Fruit fly (Drosophila melanogaster) whole organism, embryonic: ENCODE measurements around the gene CkIIalpha-i3.

Experiments
- Abd-B ChIP-seq: fragments of 200-800 bp; sonication (Bioruptor generic); optimal IDR thresholded peaks from 2 replicates; lab custom pipeline; 2018; ENCODE audit warnings: missing biosample characterization, mild to moderate bottlenecking, missing genetic modification characterization, moderate library complexity
- Bgb ChIP-seq: fragments of 200-800 bp; sonication (Bioruptor generic); IDR thresholded peaks from 2 replicates; pipeline ENCODE4 v1.3.6; 2022; ENCODE audit warnings: missing biosample characterization, missing genetic modification characterization; ENCODE audit not compliant: partially characterized antibody
- BtbVII ChIP-seq: fragments of 200-800 bp; sonication (Bioruptor generic); optimal IDR thresholded peaks from 3 replicates; lab custom pipeline; 2017; ENCODE audit warnings: missing biosample characterization, mild to moderate bottlenecking, missing genetic modification characterization
- CG10209 ChIP-seq: fragments of 200-800 bp; sonication (Bioruptor generic); optimal IDR thresholded peaks from 3 replicates; lab custom pipeline; 2017; ENCODE audit warnings: missing biosample characterization, mild to moderate bottlenecking, missing genetic modification characterization, missing genetic modification reagents
- CG10321 ChIP-seq: fragments of 200-800 bp; sonication (Bioruptor generic); IDR thresholded peaks from 2 replicates; pipeline ENCODE4 v1.3.6; 2022; ENCODE audit warnings: missing biosample characterization, missing genetic modification characterization
- CG11504 ChIP-seq: fragments of 200-800 bp; sonication (Bioruptor generic); optimal IDR thresholded peaks from 3 replicates; lab custom pipeline; 2019; ENCODE audit warnings: missing biosample characterization, mild to moderate bottlenecking, missing genetic modification characterization, moderate library complexity
- CG11696 ChIP-seq: fragments of 200-800 bp; sonication (Bioruptor generic); IDR thresholded peaks from 2 replicates; pipeline ENCODE4 v1.3.6; 2022; ENCODE audit warnings: missing biosample characterization, missing genetic modification characterization
- CG14667 ChIP-seq: fragments of 200-800 bp; sonication (Bioruptor generic); IDR thresholded peaks from 2 replicates; pipeline ENCODE4 v1.3.6; 2022; ENCODE audit warnings: missing biosample characterization, missing genetic modification characterization
- CG14860 ChIP-seq: fragments of 200-800 bp; sonication (Bioruptor generic); IDR thresholded peaks from 3 replicates; pipeline ENCODE4 v1.3.6; 2022; ENCODE audit warnings: missing biosample characterization, missing genetic modification characterization; ENCODE audit not compliant: partially characterized antibody
- CG15269 ChIP-seq: fragments of 200-800 bp; sonication (Bioruptor generic); optimal IDR thresholded peaks from 2 replicates; lab custom pipeline; 2018; ENCODE audit warnings: missing biosample characterization, mild to moderate bottlenecking, missing genetic modification characterization, moderate library complexity
- CG16779 ChIP-seq: fragments of 200-800 bp; sonication (Bioruptor generic); IDR thresholded peaks from 2 replicates; pipeline ENCODE4 v1.3.6; 2022; ENCODE audit warnings: missing biosample characterization, missing genetic modification characterization
- CG17612 ChIP-seq: fragments of 200-800 bp; sonication (Bioruptor generic); IDR thresholded peaks from 2 replicates; pipeline ENCODE4 v1.3.6; 2022; ENCODE audit warnings: missing biosample characterization, missing genetic modification characterization
- CG18476 ChIP-seq: fragments of 200-800 bp; sonication (Bioruptor generic); optimal IDR thresholded peaks from 2 replicates; lab custom pipeline; 2016; ENCODE audit warnings: missing biosample characterization, mild to moderate bottlenecking, missing genetic modification characterization
- CG2202 ChIP-seq: fragments of 200-800 bp; sonication (Bioruptor generic); optimal IDR thresholded peaks from 2 replicates; lab custom pipeline; 2018; ENCODE audit warnings: missing biosample characterization, mild to moderate bottlenecking, missing genetic modification characterization
- CG2875 ChIP-seq: fragments of 200-800 bp; sonication (Bioruptor generic); optimal IDR thresholded peaks from 2 replicates; lab custom pipeline; 2017; ENCODE audit warnings: missing biosample characterization, mild to moderate bottlenecking, missing genetic modification characterization, missing genetic modification reagents
- CG3163 ChIP-seq: fragments of 200-800 bp; sonication (Bioruptor generic); optimal IDR thresholded peaks from 3 replicates; lab custom pipeline; 2016; ENCODE audit warnings: missing biosample characterization, missing genetic modification characterization
- CG32532 ChIP-seq: fragments of 200-800 bp; sonication (Bioruptor generic); IDR thresholded peaks from 2 replicates; pipeline ENCODE4 v1.3.6; 2022; ENCODE audit warnings: missing biosample characterization, missing genetic modification characterization
- CG32767 ChIP-seq: fragments of 200-800 bp; sonication (Bioruptor generic); IDR thresholded peaks from 2 replicates; pipeline ENCODE4 v1.3.6; 2022; ENCODE audit warnings: missing biosample characterization, missing genetic modification characterization
- CG5180 ChIP-seq: fragments of 200-800 bp; sonication (Bioruptor generic); optimal IDR thresholded peaks from 3 replicates; lab custom pipeline; 2017; ENCODE audit warnings: missing biosample characterization, missing genetic modification characterization, mild to moderate bottlenecking, moderate library complexity, missing genetic modification reagents
- CG7271 ChIP-seq: fragments of 200-800 bp; sonication (Bioruptor generic); optimal IDR thresholded peaks from 2 replicates; lab custom pipeline; 2018; ENCODE audit warnings: missing biosample characterization, mild to moderate bottlenecking, missing genetic modification characterization, moderate library complexity
- CG7357 ChIP-seq: fragments of 200-800 bp; sonication (Bioruptor generic); IDR thresholded peaks from 3 replicates; pipeline ENCODE4 v1.3.6; 2022; ENCODE audit warnings: missing biosample characterization, missing genetic modification characterization
- CG9437 ChIP-seq: fragments of 200-800 bp; sonication (Bioruptor generic); optimal IDR thresholded peaks from 2 replicates; lab custom pipeline; 2018; ENCODE audit warnings: missing biosample characterization, mild to moderate bottlenecking, missing genetic modification characterization
- Camta ChIP-seq: fragments of 200-800 bp; sonication (Bioruptor generic); optimal IDR thresholded peaks from 2 replicates; lab custom pipeline; 2016; ENCODE audit warnings: missing biosample characterization, missing genetic modification characterization
- Chrac-16 ChIP-seq: fragments of 200-800 bp; sonication (Bioruptor generic); optimal IDR thresholded peaks from 3 replicates; lab custom pipeline; 2016; ENCODE audit warnings: missing biosample characterization, missing genetic modification characterization
- D ChIP-seq, 2 experiments: fragments of 200-800 bp in 1 of 2; fragments of >200 bp in 1 of 2; sonication (Bioruptor generic) in 1 of 2; optimal IDR thresholded peaks; 2 replicates in 1 of 2; 3 replicates in 1 of 2; lab custom pipeline; 2017; ENCODE audit warnings: mild to moderate bottlenecking in 1 of 2, missing biosample characterization in 1 of 2, missing genetic modification characterization in 1 of 2, missing genetic modification reagents in 1 of 2
- Drgx ChIP-seq: fragments of 200-800 bp; sonication (Bioruptor generic); IDR thresholded peaks from 2 replicates; pipeline ENCODE4 v1.3.6; 2022; ENCODE audit warnings: missing biosample characterization, missing genetic modification characterization
- Ets65A ChIP-seq: fragments of 200-800 bp; sonication (Bioruptor generic); peaks from one replicate; lab custom pipeline; 2016; ENCODE audit warnings: missing biosample characterization, missing genetic modification characterization
- Fer2 ChIP-seq: fragments of 200-800 bp; sonication (Bioruptor generic); optimal IDR thresholded peaks from 2 replicates; lab custom pipeline; 2018; ENCODE audit warnings: missing biosample characterization, mild to moderate bottlenecking, missing genetic modification characterization, moderate library complexity
- Fer3 ChIP-seq: fragments of 200-800 bp; sonication (Bioruptor generic); optimal IDR thresholded peaks from 2 replicates; lab custom pipeline; 2018; ENCODE audit warnings: missing biosample characterization, mild to moderate bottlenecking, missing genetic modification characterization, moderate library complexity
- HmgD ChIP-seq: fragments of 200-800 bp; sonication (Bioruptor generic); optimal IDR thresholded peaks from 3 replicates; lab custom pipeline; 2016; ENCODE audit warnings: missing biosample characterization, missing genetic modification characterization
- Lpt ChIP-seq: fragments of >200 bp; optimal IDR thresholded peaks from 2 replicates; lab custom pipeline; 2018; ENCODE audit warnings: missing biosample characterization, missing genetic modification characterization
- MTF-1 ChIP-seq: fragments of 200-800 bp; sonication (Bioruptor generic); optimal IDR thresholded peaks from 2 replicates; lab custom pipeline; 2018; ENCODE audit warnings: missing biosample characterization, mild to moderate bottlenecking, missing genetic modification characterization, borderline replicate concordance
- Optix ChIP-seq: fragments of 200-800 bp; sonication (Bioruptor generic); IDR thresholded peaks from 3 replicates; pipeline ENCODE4 v1.3.6; 2022; ENCODE audit warnings: missing biosample characterization, missing genetic modification characterization
- Ptx1 ChIP-seq: fragments of 200-800 bp; sonication (Bioruptor generic); IDR thresholded peaks from 2 replicates; pipeline ENCODE4 v1.3.6; 2022; ENCODE audit warnings: missing biosample characterization, missing genetic modification characterization
- Sin3A ChIP-seq: fragments of >200 bp; optimal IDR thresholded peaks from 2 replicates; lab custom pipeline; 2018
- Usf ChIP-seq: fragments of 200-800 bp; sonication (Bioruptor generic); optimal IDR thresholded peaks from 2 replicates; lab custom pipeline; 2017; ENCODE audit warnings: missing genotype, missing biosample characterization, missing genetic modification characterization
- ci ChIP-seq: fragments of 200-800 bp; sonication (Bioruptor generic); IDR thresholded peaks from 3 replicates; pipeline ENCODE4 v1.3.6; 2022; ENCODE audit warnings: missing biosample characterization, missing genetic modification characterization
- dan ChIP-seq: fragments of 200-800 bp; sonication (Bioruptor generic); IDR thresholded peaks from 2 replicates; pipeline ENCODE4 v1.3.6; 2022; ENCODE audit warnings: missing biosample characterization, missing genetic modification characterization
- esg ChIP-seq: fragments of 200-800 bp; sonication (Bioruptor generic); conservative IDR thresholded peaks from 2 replicates; pipeline ENCODE4 v1.3.6; 2022; ENCODE audit warnings: missing biosample characterization, missing genetic modification characterization
- gcm2 ChIP-seq: fragments of 200-800 bp; sonication (Bioruptor generic); optimal IDR thresholded peaks from 2 replicates; lab custom pipeline; 2016; ENCODE audit warnings: missing biosample characterization, missing genetic modification characterization
- kni ChIP-seq: fragments of 200-800 bp; sonication (Bioruptor generic); optimal IDR thresholded peaks from 3 replicates; lab custom pipeline; 2017; ENCODE audit warnings: mild to moderate bottlenecking, missing biosample characterization, missing genetic modification reagents, missing genetic modification characterization
- lmd ChIP-seq: fragments of 200-800 bp; sonication (Bioruptor generic); IDR thresholded peaks from 2 replicates; pipeline ENCODE4 v1.3.6; 2022; ENCODE audit warnings: missing biosample characterization, missing genetic modification characterization
- pan ChIP-seq, 4 experiments: fragments of >200 bp in 3 of 4; fragments of 200-800 bp in 1 of 4; sonication (Bioruptor generic) in 1 of 4; optimal IDR thresholded peaks in 3 of 4; IDR thresholded peaks in 1 of 4; 2 replicates each; pipeline versions ENCODE4 v1.3.6 to Lab custom; 2017 to 2022; ENCODE audit warnings: missing biosample characterization in 2 of 4, missing genetic modification characterization in 2 of 4, mixed read lengths in 1 of 4
- sc ChIP-seq, 3 experiments: fragments of >200 bp in 2 of 3; fragments of 200-800 bp in 1 of 3; sonication (Bioruptor generic) in 1 of 3; optimal IDR thresholded peaks; 2 replicates in 2 of 3; 3 replicates in 1 of 3; lab custom pipeline; 2017; ENCODE audit warnings: mild to moderate bottlenecking in 1 of 3, missing biosample characterization in 1 of 3, missing genetic modification characterization in 1 of 3, missing genetic modification reagents in 1 of 3
- sima ChIP-seq: fragments of 200-800 bp; sonication (Bioruptor generic); optimal IDR thresholded peaks from 2 replicates; lab custom pipeline; 2016; ENCODE audit warnings: missing biosample characterization, missing genetic modification characterization
- stc ChIP-seq: fragments of 200-800 bp; sonication (Bioruptor generic); IDR thresholded peaks from 2 replicates; pipeline ENCODE4 v1.3.6; 2022; ENCODE audit warnings: missing biosample characterization, missing genetic modification characterization
- tin ChIP-seq: fragments of 200-800 bp; sonication (Bioruptor generic); optimal IDR thresholded peaks from 3 replicates; lab custom pipeline; 2016; ENCODE audit warnings: missing biosample characterization, missing genetic modification characterization
- unpg ChIP-seq: fragments of 200-800 bp; sonication (Bioruptor generic); optimal IDR thresholded peaks from 3 replicates; lab custom pipeline; 2018; ENCODE audit warnings: missing biosample characterization, mild to moderate bottlenecking, missing genetic modification characterization, moderate library complexity

The CkIIalpha-i3 gene

dm6 chr3L:753568-754156, 43.3 kb upstream of the CkIIalpha-i3 start:
- TF ChIP-seq Abd-B (GFP tag; lab: Kevin White, UChicago), result no peak
- TF ChIP-seq CG14860 (GFP tag; lab: Robert Waterston, UW), result 0 out of 3 replicates have a peak, but pooled peaks have one; percentile 46
- TF ChIP-seq CG16779 (GFP tag; lab: Robert Waterston, UW), result 0 out of 2 replicates have a peak, but pooled peaks have one; percentile 12
- TF ChIP-seq Sin3A (lab: Kevin White, UChicago), result no peak
- TF ChIP-seq CG15269 (tag; lab: Kevin White, UChicago), result no peak
- no peak for TF ChIP-seq Fer3 (tag; lab: Kevin White, UChicago)
- no peak for TF ChIP-seq CG10321 (GFP tag; lab: Robert Waterston, UW)
- TF ChIP-seq Optix, result no peak
- no peak for TF ChIP-seq BtbVII (GFP tag; lab: Kevin White, UChicago)
- TF ChIP-seq pan (optimal IDR thresholded peaks at IDR 0.05; lab: Kevin White, UChicago), result no peak
- TF ChIP-seq pan (GFP tag; optimal IDR thresholded peaks at IDR 0.05 in 1 of 2, IDR thresholded peaks at IDR 0.05 in 1 of 2), result peak in 1 of 2 experiments; percentile 4
- TF ChIP-seq dan (GFP tag; lab: Robert Waterston, UW), result no peak
- peak; percentile 17 for TF ChIP-seq CG3163 (GFP tag; lab: Kevin White, UChicago)
- peak; percentile 93 for TF ChIP-seq Ets65A (GFP tag; lab: Kevin White, UChicago)
- no peak for TF ChIP-seq CG2875 (GFP tag; lab: Kevin White, UChicago)
- no peak for TF ChIP-seq Camta (GFP tag; lab: Kevin White, UChicago)
- TF ChIP-seq CG7357 (GFP tag; lab: Robert Waterston, UW), result no peak
- TF ChIP-seq CG5180 (GFP tag; lab: Kevin White, UChicago), result no peak
- no peak for TF ChIP-seq CG14667 (GFP tag; lab: Robert Waterston, UW)
- no peak for TF ChIP-seq unpg (GFP tag; lab: Kevin White, UChicago)
- no peak for TF ChIP-seq Usf
- no peak for TF ChIP-seq Bgb (GFP tag; lab: Robert Waterston, UW)
- TF ChIP-seq CG11696 (GFP tag; lab: Robert Waterston, UW), result no peak
- 0 out of 2 replicates have a peak, but pooled peaks have one; percentile 30 for TF ChIP-seq CG17612
- TF ChIP-seq Fer2 (tag; lab: Kevin White, UChicago), result no peak
- no peak for TF ChIP-seq sc (optimal IDR thresholded peaks at IDR 0.05; lab: Kevin White, UChicago)
- no peak for TF ChIP-seq sc (GFP tag; optimal IDR thresholded peaks at IDR 0.05; lab: Kevin White, UChicago)
- no peak for TF ChIP-seq CG7271 (tag; lab: Kevin White, UChicago)
- TF ChIP-seq Chrac-16 (GFP tag; lab: Kevin White, UChicago), result no peak
- TF ChIP-seq Drgx (GFP tag; lab: Robert Waterston, UW), result 0 out of 2 replicates have a peak, but pooled peaks have one; percentile 25
- TF ChIP-seq kni (GFP tag; lab: Kevin White, UChicago), result peak; percentile 56
- peak; percentile 79 for TF ChIP-seq D (optimal IDR thresholded peaks at IDR 0.05; lab: Kevin White, UChicago)
- no peak for TF ChIP-seq D (GFP tag; optimal IDR thresholded peaks at IDR 0.05; lab: Kevin White, UChicago)
- TF ChIP-seq sima, result no peak
- TF ChIP-seq CG32532, result peak; percentile 7; the same call in 1 of the 2 replicates
- no peak for TF ChIP-seq CG9437 (GFP tag; lab: Kevin White, UChicago)
- no peak for TF ChIP-seq HmgD
- no peak for TF ChIP-seq CG2202
- peak; percentile 50; the same call in 1 of the 3 replicates for TF ChIP-seq ci (GFP tag; lab: Robert Waterston, UW)
- TF ChIP-seq tin, result no peak
- TF ChIP-seq Ptx1 (GFP tag; lab: Robert Waterston, UW), result 0 out of 2 replicates have a peak, but pooled peaks have one; percentile 14
- TF ChIP-seq CG10209 (GFP tag; lab: Kevin White, UChicago), result no peak
- no peak for TF ChIP-seq CG18476 (GFP tag; lab: Kevin White, UChicago)
- TF ChIP-seq lmd, result 0 out of 2 replicates have a peak, but pooled peaks have one; percentile 8
- no peak for TF ChIP-seq gcm2 (GFP tag; lab: Kevin White, UChicago)
- no peak for TF ChIP-seq CG11504
- no peak for TF ChIP-seq MTF-1 (GFP tag; lab: Kevin White, UChicago)
- TF ChIP-seq Lpt (GFP tag; lab: Kevin White, UChicago), result no peak
- 0 out of 2 replicates have a peak, but pooled peaks have one; percentile 37 for TF ChIP-seq CG32767
- TF ChIP-seq esg, result no peak
- 0 out of 2 replicates have a peak, but pooled peaks have one; percentile 11 for TF ChIP-seq stc (GFP tag; lab: Robert Waterston, UW)
